Fruit fly (Drosophila melanogaster) whole organism, embryonic: ENCODE data around the gene CG14820.

Experiments
- CG10654 ChIP-seq: fragments of 200-800 bp; sonication (Bioruptor generic); optimal IDR thresholded peaks from 2 replicates; lab custom pipeline; 2016; ENCODE audit warnings: missing biosample characterization, missing genetic modification characterization
- CG10959 ChIP-seq: fragments of 200-800 bp; sonication (Bioruptor generic); IDR thresholded peaks from 2 replicates; pipeline ENCODE4 v1.3.6; 2022; ENCODE audit warnings: missing biosample characterization, missing genetic modification characterization
- CG12391 ChIP-seq: fragments of 200-800 bp; sonication (Bioruptor generic); optimal IDR thresholded peaks from 3 replicates; lab custom pipeline; 2018; ENCODE audit warnings: missing biosample characterization, mild to moderate bottlenecking, missing genetic modification characterization, moderate library complexity
- CG15269 ChIP-seq: fragments of 200-800 bp; sonication (Bioruptor generic); optimal IDR thresholded peaks from 2 replicates; lab custom pipeline; 2018; ENCODE audit warnings: missing biosample characterization, mild to moderate bottlenecking, missing genetic modification characterization, moderate library complexity
- CG15696 ChIP-seq: fragments of 200-800 bp; sonication (Bioruptor generic); optimal IDR thresholded peaks from 2 replicates; lab custom pipeline; 2019; ENCODE audit warnings: missing biosample characterization, mild to moderate bottlenecking, missing genetic modification characterization, moderate library complexity
- CG1602 ChIP-seq: fragments of 200-800 bp; sonication (Bioruptor generic); optimal IDR thresholded peaks from 3 replicates; lab custom pipeline; 2016; ENCODE audit warnings: missing biosample characterization, missing genetic modification characterization
- CG17328 ChIP-seq: fragments of 200-800 bp; sonication (Bioruptor generic); IDR thresholded peaks from 2 replicates; pipeline ENCODE4 v1.3.6; 2022; ENCODE audit warnings: missing biosample characterization, missing genetic modification characterization
- CG17385 ChIP-seq: fragments of 200-800 bp; sonication (Bioruptor generic); optimal IDR thresholded peaks from 3 replicates; lab custom pipeline; 2018; ENCODE audit warnings: missing biosample characterization, mild to moderate bottlenecking, missing genetic modification characterization
- CG18764 ChIP-seq: fragments of 200-800 bp; sonication (Bioruptor generic); optimal IDR thresholded peaks from 3 replicates; lab custom pipeline; 2016; ENCODE audit warnings: missing biosample characterization, missing genetic modification characterization
- CG2116 ChIP-seq: fragments of 200-800 bp; sonication (Bioruptor generic); optimal IDR thresholded peaks from 3 replicates; lab custom pipeline; 2018; ENCODE audit warnings: missing biosample characterization, mild to moderate bottlenecking, missing genetic modification characterization
- CG2875 ChIP-seq: fragments of 200-800 bp; sonication (Bioruptor generic); optimal IDR thresholded peaks from 2 replicates; lab custom pipeline; 2017; ENCODE audit warnings: missing biosample characterization, mild to moderate bottlenecking, missing genetic modification characterization, missing genetic modification reagents
- CG30403 ChIP-seq: fragments of 200-800 bp; sonication (Bioruptor generic); optimal IDR thresholded peaks from 3 replicates; lab custom pipeline; 2016; ENCODE audit warnings: missing biosample characterization, missing genetic modification characterization
- CG31365 ChIP-seq: fragments of 200-800 bp; sonication (Bioruptor generic); optimal IDR thresholded peaks from 2 replicates; lab custom pipeline; 2018; ENCODE audit warnings: missing biosample characterization, mild to moderate bottlenecking, missing genetic modification characterization
- CG31441 ChIP-seq: fragments of 200-800 bp; sonication (Bioruptor generic); IDR thresholded peaks from 2 replicates; pipeline ENCODE4 v1.3.6; 2022; ENCODE audit warnings: missing biosample characterization, missing genetic modification characterization
- CG3726 ChIP-seq: fragments of 200-800 bp; sonication (Bioruptor generic); IDR thresholded peaks from 3 replicates; pipeline ENCODE4, ENCODE4 v1.3.6; 2022; ENCODE audit warnings: missing biosample characterization, missing genetic modification characterization
- CG3847 ChIP-seq: fragments of 200-800 bp; sonication (Bioruptor generic); IDR thresholded peaks from 2 replicates; pipeline ENCODE4 v1.3.6; 2022; ENCODE audit warnings: missing biosample characterization, missing genetic modification characterization
- CG4820 ChIP-seq: fragments of 200-800 bp; sonication (Bioruptor generic); optimal IDR thresholded peaks from 3 replicates; lab custom pipeline; 2016; ENCODE audit warnings: missing biosample characterization, missing genetic modification characterization
- CG6689 ChIP-seq: fragments of 200-800 bp; sonication (Bioruptor generic); IDR thresholded peaks from 2 replicates; pipeline ENCODE4 v1.3.6; 2022; ENCODE audit warnings: missing biosample characterization, missing genetic modification characterization
- CG6765 ChIP-seq: fragments of 200-800 bp; sonication (Bioruptor generic); optimal IDR thresholded peaks from 3 replicates; lab custom pipeline; 2017; ENCODE audit warnings: missing biosample characterization, mild to moderate bottlenecking, missing genetic modification characterization
- CG8290 ChIP-seq, 3 experiments: fragments of 200-800 bp; sonication (Bioruptor generic); optimal IDR thresholded peaks; 2 replicates each; lab custom pipeline; 2016 to 2019; ENCODE audit warnings: missing biosample characterization in 3 of 3, missing genetic modification characterization in 3 of 3, mild to moderate bottlenecking in 2 of 3, moderate library complexity in 1 of 3
- CG8765 ChIP-seq: fragments of 200-800 bp; sonication (Bioruptor generic); IDR thresholded peaks from 2 replicates; pipeline ENCODE4 v1.3.6; 2022; ENCODE audit warnings: missing biosample characterization, missing genetic modification characterization
- Chrac-16 ChIP-seq: fragments of 200-800 bp; sonication (Bioruptor generic); optimal IDR thresholded peaks from 3 replicates; lab custom pipeline; 2016; ENCODE audit warnings: missing biosample characterization, missing genetic modification characterization
- D19A ChIP-seq: fragments of 200-800 bp; optimal IDR thresholded peaks from 3 replicates; lab custom pipeline; 2019; ENCODE audit warnings: missing biosample characterization, mild to moderate bottlenecking, missing genetic modification characterization, moderate library complexity
- H15 ChIP-seq: fragments of 200-800 bp; sonication (Bioruptor generic); IDR thresholded peaks from 3 replicates; pipeline ENCODE4 v1.3.6; 2022; ENCODE audit warnings: missing biosample characterization, missing genetic modification characterization
- Hr51 ChIP-seq, 2 experiments: fragments of 200-800 bp; sonication (Bioruptor generic); optimal IDR thresholded peaks; 2 replicates in 1 of 2; 3 replicates in 1 of 2; lab custom pipeline; 2016 to 2018; ENCODE audit warnings: missing biosample characterization in 2 of 2, missing genetic modification characterization in 2 of 2, mild to moderate bottlenecking in 1 of 2, moderate library complexity in 1 of 2
- Kr ChIP-seq: fragments of 200-800 bp; sonication (Bioruptor generic); optimal IDR thresholded peaks from 2 replicates; lab custom pipeline; 2017; ENCODE audit warnings: missing biosample characterization, mild to moderate bottlenecking, missing genetic modification characterization
- Lhr ChIP-seq: fragments of 200-800 bp; sonication (Bioruptor generic); optimal IDR thresholded peaks from 3 replicates; lab custom pipeline; 2017; ENCODE audit warnings: mild to moderate bottlenecking, missing biosample characterization, missing genetic modification reagents, missing genetic modification characterization
- Med ChIP-seq: fragments of 200-800 bp; sonication (Bioruptor generic); peaks from one replicate; lab custom pipeline; 2016; ENCODE audit warnings: missing biosample characterization, missing genetic modification characterization, mild to moderate bottlenecking, inconsistent platforms, moderate library complexity
- NK7.1 ChIP-seq: fragments of 200-800 bp; sonication (Bioruptor generic); optimal IDR thresholded peaks from 3 replicates; lab custom pipeline; 2016; ENCODE audit warnings: missing biosample characterization, missing genetic modification characterization
- Opbp ChIP-seq: fragments of 200-800 bp; sonication (Bioruptor generic); IDR thresholded peaks from 3 replicates; pipeline ENCODE4 v1.3.6; 2022; ENCODE audit warnings: missing biosample characterization, missing genetic modification characterization; ENCODE audit not compliant: partially characterized antibody
- Six4 ChIP-seq: fragments of 200-800 bp; sonication (Bioruptor generic); optimal IDR thresholded peaks from 2 replicates; lab custom pipeline; 2016; ENCODE audit warnings: missing biosample characterization, missing genetic modification characterization
- Trl ChIP-seq, 3 experiments: fragments of >200 bp in 2 of 3; fragments of 200-800 bp in 1 of 3; sonication (Bioruptor generic) in 1 of 3; optimal IDR thresholded peaks; 2 replicates in 1 of 3; 3 replicates in 2 of 3; lab custom pipeline; 2016 to 2017; ENCODE audit warnings: missing biosample characterization in 1 of 3, missing genetic modification characterization in 1 of 3
- Vsx1 ChIP-seq: fragments of 200-800 bp; sonication (Bioruptor generic); optimal IDR thresholded peaks from 2 replicates; lab custom pipeline; 2017; ENCODE audit warnings: missing biosample characterization, mild to moderate bottlenecking, missing genetic modification characterization, missing genetic modification reagents
- aop ChIP-seq: fragments of 200-800 bp; sonication (Bioruptor generic); IDR thresholded peaks from 2 replicates; pipeline ENCODE4 v1.3.6; 2022; ENCODE audit warnings: missing biosample characterization, missing genetic modification characterization
- ara ChIP-seq: fragments of 200-800 bp; sonication (Bioruptor generic); IDR thresholded peaks from 2 replicates; pipeline ENCODE4 v1.3.6; 2022; ENCODE audit warnings: missing biosample characterization, missing genetic modification characterization
- az2 ChIP-seq: fragments of 200-800 bp; sonication (Bioruptor generic); optimal IDR thresholded peaks from 3 replicates; lab custom pipeline; 2016; ENCODE audit warnings: missing biosample characterization, missing genetic modification characterization
- bcd ChIP-seq: fragments of 200-800 bp; sonication (Bioruptor generic); optimal IDR thresholded peaks from 2 replicates; lab custom pipeline; 2017; ENCODE audit warnings: missing biosample characterization, mild to moderate bottlenecking, missing genetic modification characterization
- bsh ChIP-seq, 2 experiments: fragments of 200-800 bp; sonication (Bioruptor generic); optimal IDR thresholded peaks; 2 replicates each; lab custom pipeline; 2017 to 2018; ENCODE audit warnings: mild to moderate bottlenecking in 2 of 2, missing biosample characterization in 2 of 2, missing genetic modification characterization in 2 of 2, moderate library complexity in 1 of 2
- btn ChIP-seq: fragments of 200-800 bp; sonication (Bioruptor generic); optimal IDR thresholded peaks from 2 replicates; lab custom pipeline; 2016; ENCODE audit warnings: missing biosample characterization, missing genetic modification characterization
- chif ChIP-seq, 2 experiments: fragments of 200-800 bp; sonication (Bioruptor generic); optimal IDR thresholded peaks; 3 replicates each; lab custom pipeline; 2016; ENCODE audit warnings: missing biosample characterization in 2 of 2, missing genetic modification characterization in 2 of 2
- crol ChIP-seq: fragments of 200-800 bp; sonication (Bioruptor generic); IDR thresholded peaks from 2 replicates; pipeline ENCODE4 v1.3.6; 2022; ENCODE audit warnings: missing biosample characterization, missing genetic modification characterization
- dan ChIP-seq: fragments of 200-800 bp; sonication (Bioruptor generic); IDR thresholded peaks from 2 replicates; pipeline ENCODE4 v1.3.6; 2022; ENCODE audit warnings: missing biosample characterization, missing genetic modification characterization
- dmrt99B ChIP-seq: fragments of 200-800 bp; sonication (Bioruptor generic); optimal IDR thresholded peaks from 2 replicates; lab custom pipeline; 2018; ENCODE audit warnings: missing biosample characterization, mild to moderate bottlenecking, missing genetic modification characterization, moderate library complexity
- dysf ChIP-seq: fragments of 200-800 bp; sonication (Bioruptor generic); IDR thresholded peaks from 3 replicates; pipeline ENCODE4 v1.3.6; 2022; ENCODE audit warnings: missing biosample characterization, missing genetic modification characterization
- gsb-n ChIP-seq: fragments of 200-800 bp; sonication (Bioruptor generic); optimal IDR thresholded peaks from 3 replicates; lab custom pipeline; 2018; ENCODE audit warnings: missing biosample characterization, mild to moderate bottlenecking, missing genetic modification characterization
- lmd ChIP-seq: fragments of 200-800 bp; sonication (Bioruptor generic); IDR thresholded peaks from 2 replicates; pipeline ENCODE4 v1.3.6; 2022; ENCODE audit warnings: missing biosample characterization, missing genetic modification characterization
- nmo ChIP-seq: fragments of 200-800 bp; sonication (Bioruptor generic); optimal IDR thresholded peaks from 2 replicates; lab custom pipeline; 2018; ENCODE audit warnings: missing biosample characterization, mild to moderate bottlenecking, missing genetic modification characterization, moderate library complexity
- onecut ChIP-seq: fragments of 200-800 bp; sonication (Bioruptor generic); IDR thresholded peaks from 2 replicates; pipeline ENCODE4 v1.3.6; 2022; ENCODE audit warnings: missing biosample characterization, missing genetic modification characterization
- pum ChIP-seq: fragments of 200-800 bp; sonication (Bioruptor generic); optimal IDR thresholded peaks from 2 replicates; lab custom pipeline; 2016; ENCODE audit warnings: missing biosample characterization, missing genetic modification characterization
- sens ChIP-seq: fragments of 200-800 bp; sonication (Bioruptor generic); peaks from one replicate; lab custom pipeline; 2016; ENCODE audit warnings: missing biosample characterization, missing genetic modification characterization

Gene CG14820

dm6 chr3L:6981823-6982222, 49.1 kb downstream of the CG14820 start (continued):
- TF ChIP-seq nmo (GFP tag; lab: Kevin White, UChicago) (peak; percentile 72), CG15696 (tag; lab: Kevin White, UChicago) (peak; percentile 85), pum (GFP tag; lab: Kevin White, UChicago) (peak; percentile 14), gsb-n (tag; lab: Kevin White, UChicago) (peak; percentile 32), CG17328 (GFP tag; lab: Robert Waterston, UW) (peak; percentile 34; the same call in 1 of the 2 replicates), CG6765 (no peak), onecut (GFP tag; lab: Robert Waterston, UW) (peak; percentile 38; the same call in 1 of the 2 replicates), bsh (GFP tag; optimal IDR thresholded peaks at IDR 0.05; lab: Kevin White, UChicago) (peak in 1 of 2 experiments; percentile 58), ara (GFP tag; lab: Robert Waterston, UW) (peak; percentile 50; the same call in 1 of the 2 replicates), sens (GFP tag; lab: Kevin White, UChicago) (peak; percentile 87), CG31365 (no peak), CG18764 (GFP tag; lab: Kevin White, UChicago) (no peak), CG17385 (GFP tag; lab: Kevin White, UChicago) (peak; percentile 33), dysf (GFP tag; lab: Robert Waterston, UW) (peak; percentile 40; the same call in 1 of the 3 replicates), az2 (peak; percentile 51), btn (GFP tag; lab: Kevin White, UChicago) (peak; percentile 18), dan (GFP tag; lab: Robert Waterston, UW) (peak; percentile 40), CG10959 (GFP tag; lab: Robert Waterston, UW) (peak; percentile 68), CG31441 (peak; percentile 44), Chrac-16 (GFP tag; lab: Kevin White, UChicago) (peak; percentile 43), CG6689 (GFP tag; lab: Robert Waterston, UW) (peak; percentile 64; the same call in 1 of the 2 replicates), Hr51 (GFP tag; optimal IDR thresholded peaks at IDR 0.05; lab: Kevin White, UChicago) (peak in 1 of 2 experiments; percentile 42), CG1602 (GFP tag; lab: Kevin White, UChicago) (peak; percentile 55), bcd (GFP tag; lab: Kevin White, UChicago) (peak; percentile 38), CG4820 (peak; percentile 43), aop (GFP tag; lab: Robert Waterston, UW) (no peak), CG2116 (GFP tag; lab: Kevin White, UChicago) (peak; percentile 5), CG3847 (GFP tag; lab: Robert Waterston, UW) (no peak), CG2875 (GFP tag; lab: Kevin White, UChicago) (peak; percentile 25), dmrt99B (tag; lab: Kevin White, UChicago) (peak; percentile 39), Lhr (peak; percentile 30), CG15269 (peak; percentile 23), CG10654 (GFP tag; lab: Kevin White, UChicago) (peak; percentile 21), Vsx1 (GFP tag; lab: Kevin White, UChicago) (no peak), NK7.1 (GFP tag; lab: Kevin White, UChicago) (no peak), CG3726 (GFP tag; lab: Robert Waterston, UW) (no peak), lmd (GFP tag; lab: Robert Waterston, UW) (peak; percentile 26; the same call in 1 of the 2 replicates), D19A (peak; percentile 43), Kr (no peak), Trl (optimal IDR thresholded peaks at IDR 0.05; lab: Kevin White, UChicago) (no peak), Trl (GFP tag; optimal IDR thresholded peaks at IDR 0.05; lab: Kevin White, UChicago) (peak; percentile 52), CG8765 (GFP tag; lab: Robert Waterston, UW) (peak; percentile 62; the same call in 1 of the 2 replicates), crol (GFP tag; lab: Robert Waterston, UW) (no peak), Six4 (GFP tag; lab: Kevin White, UChicago) (peak; percentile 29), CG30403 (peak; percentile 39), CG8290 (GFP tag; optimal IDR thresholded peaks at IDR 0.05; lab: Kevin White, UChicago) (peak; percentile 13), CG8290 (tag; optimal IDR thresholded peaks at IDR 0.05; lab: Kevin White, UChicago) (peak in 1 of 2 experiments; percentile 18), H15 (GFP tag; lab: Robert Waterston, UW) (no peak), chif (GFP tag; optimal IDR thresholded peaks at IDR 0.05; lab: Kevin White, UChicago) (peak in 1 of 2 experiments; percentile 4), CG12391 (tag; lab: Kevin White, UChicago) (peak; percentile 72), Opbp (GFP tag; lab: Robert Waterston, UW) (no peak), Med (GFP tag; lab: Kevin White, UChicago) (peak; percentile 63)
